Worm (Caenorhabditis elegans) whole organism, L4/young adult: ENCODE data around the gene pot-1.

Source experiments
- W03F9.2 ChIP-seq: fragments of 150-350 bp; optimal IDR thresholded peaks from 2 replicates; lab custom pipeline; 2014; ENCODE audit warnings: missing biosample characterization, missing genetic modification characterization
- dao-5 ChIP-seq: sonication (generic microtip); optimal IDR thresholded peaks from 2 replicates; lab custom pipeline; 2016; ENCODE audit warnings: missing genotype, missing genetic modification characterization, moderate library complexity, missing compliant biosample characterization
- him-1 ChIP-seq: sonication (generic microtip); optimal IDR thresholded peaks from 2 replicates; lab custom pipeline; 2016; ENCODE audit warnings: missing genotype, missing genetic modification reagents, missing genetic modification characterization, missing compliant biosample characterization

DNA sequence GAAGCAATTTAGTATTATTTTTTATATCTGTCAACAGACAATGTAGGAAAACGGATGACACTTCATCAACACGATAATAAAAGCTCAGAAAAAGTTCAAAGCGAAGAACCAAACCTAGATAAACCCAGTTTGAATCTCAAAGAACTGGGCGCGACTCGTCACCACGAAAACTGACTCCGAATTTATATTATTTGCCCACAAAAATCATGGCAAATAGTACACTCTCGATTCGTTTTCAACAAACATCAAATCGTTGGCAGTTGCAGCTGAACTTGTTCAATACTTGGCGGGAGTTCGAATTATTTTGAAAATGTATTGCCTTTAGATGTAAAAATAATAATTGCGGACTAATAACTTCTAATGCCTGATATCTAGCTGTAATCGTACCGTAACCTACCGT, 50.4 kb downstream of the pot-1 start:
- TF ChIP-seq him-1 (tag; lab: Kevin White, UChicago), result no peak
- TF ChIP-seq dao-5 (tag; lab: Kevin White, UChicago), result no peak
- TF ChIP-seq W03F9.2, result no peak
